Fruit fly (Drosophila melanogaster) whole organism, embryonic: Measurements from ENCODE around the gene Cypl.
A peak's percentile ranks its signal among the peaks of the same experiment; 100 is the strongest.

ENCODE experiments used
- Atf6 ChIP-seq: fragments of 200-800 bp; sonication (Bioruptor generic); IDR thresholded peaks from 2 replicates; pipeline ENCODE4 v1.3.6; 2022; ENCODE audit warnings: missing biosample characterization, missing genetic modification characterization
- CG10267 ChIP-seq: fragments of 200-800 bp; sonication (Bioruptor generic); optimal IDR thresholded peaks from 2 replicates; lab custom pipeline; 2018; ENCODE audit warnings: missing biosample characterization, mild to moderate bottlenecking, missing genetic modification characterization, moderate library complexity
- CG10366 ChIP-seq: fragments of 200-800 bp; sonication (Bioruptor generic); IDR thresholded peaks from 2 replicates; pipeline ENCODE4 v1.3.6; 2022; ENCODE audit warnings: missing biosample characterization, missing genetic modification characterization
- CG10959 ChIP-seq: fragments of 200-800 bp; sonication (Bioruptor generic); IDR thresholded peaks from 2 replicates; pipeline ENCODE4 v1.3.6; 2022; ENCODE audit warnings: missing biosample characterization, missing genetic modification characterization
- CG13123 ChIP-seq: fragments of 200-800 bp; sonication (Bioruptor generic); optimal IDR thresholded peaks from 2 replicates; lab custom pipeline; 2016; ENCODE audit warnings: missing biosample characterization, missing genetic modification characterization
- CG14441 ChIP-seq: fragments of 200-800 bp; sonication (Bioruptor generic); IDR thresholded peaks from 2 replicates; pipeline ENCODE4 v1.3.6; 2022; ENCODE audit warnings: missing biosample characterization, missing genetic modification characterization
- CG15479 ChIP-seq: fragments of 200-800 bp; sonication (Bioruptor generic); optimal IDR thresholded peaks from 3 replicates; lab custom pipeline; 2019; ENCODE audit warnings: missing biosample characterization, mild to moderate bottlenecking, missing genetic modification characterization, moderate library complexity
- CG16815 ChIP-seq: fragments of 200-800 bp; sonication (Bioruptor generic); optimal IDR thresholded peaks from 3 replicates; lab custom pipeline; 2017; ENCODE audit warnings: missing biosample characterization, mild to moderate bottlenecking, missing genetic modification characterization
- CG18599 ChIP-seq: fragments of 200-800 bp; sonication (Bioruptor generic); optimal IDR thresholded peaks from 3 replicates; lab custom pipeline; 2017; ENCODE audit warnings: missing biosample characterization, missing genetic modification characterization, mild to moderate bottlenecking, moderate library complexity, missing genetic modification reagents
- CG2120 ChIP-seq: fragments of 200-800 bp; sonication (Bioruptor generic); optimal IDR thresholded peaks from 3 replicates; lab custom pipeline; 2016; ENCODE audit warnings: missing biosample characterization, missing genetic modification characterization
- CG2678 ChIP-seq: fragments of 200-800 bp; sonication (Bioruptor generic); optimal IDR thresholded peaks from 3 replicates; lab custom pipeline; 2019; ENCODE audit warnings: missing biosample characterization, mild to moderate bottlenecking, missing genetic modification characterization, moderate library complexity
- CG3281 ChIP-seq: fragments of 200-800 bp; sonication (Bioruptor generic); optimal IDR thresholded peaks from 3 replicates; lab custom pipeline; 2017; ENCODE audit warnings: missing biosample characterization, mild to moderate bottlenecking, missing genetic modification characterization
- CG3838 ChIP-seq: fragments of 200-800 bp; sonication (Bioruptor generic); optimal IDR thresholded peaks from 3 replicates; lab custom pipeline; 2016; ENCODE audit warnings: missing biosample characterization, missing genetic modification characterization
- CG4730 ChIP-seq: fragments of 200-800 bp; sonication (Bioruptor generic); IDR thresholded peaks from 2 replicates; pipeline ENCODE4 v1.3.6; 2022; ENCODE audit warnings: missing biosample characterization, missing genetic modification characterization
- CG6683 ChIP-seq: fragments of 200-800 bp; sonication (Bioruptor generic); optimal IDR thresholded peaks from 2 replicates; lab custom pipeline; 2017; ENCODE audit warnings: missing biosample characterization, mild to moderate bottlenecking, missing genetic modification characterization, missing genetic modification reagents
- CG7786 ChIP-seq: fragments of 200-800 bp; sonication (Bioruptor generic); optimal IDR thresholded peaks from 2 replicates; lab custom pipeline; 2016; ENCODE audit warnings: missing biosample characterization, missing genetic modification characterization
- CG8281 ChIP-seq: fragments of 200-800 bp; sonication (Bioruptor generic); optimal IDR thresholded peaks from 2 replicates; lab custom pipeline; 2018; ENCODE audit warnings: missing biosample characterization, mild to moderate bottlenecking, missing genetic modification characterization, moderate library complexity
- Dad ChIP-seq: fragments of 200-800 bp; sonication (Bioruptor generic); optimal IDR thresholded peaks from 3 replicates; lab custom pipeline; 2016; ENCODE audit warnings: missing biosample characterization, missing genetic modification characterization
- Eip74EF ChIP-seq, 2 experiments: fragments of 200-800 bp in 1 of 2; fragments of >200 bp in 1 of 2; sonication (Bioruptor generic) in 1 of 2; optimal IDR thresholded peaks; 2 replicates each; lab custom pipeline; 2017 to 2019; ENCODE audit warnings: missing biosample characterization in 2 of 2, missing genetic modification characterization in 2 of 2, mild to moderate bottlenecking in 1 of 2, moderate library complexity in 1 of 2
- HLH3B ChIP-seq: fragments of 200-800 bp; sonication (Bioruptor generic); IDR thresholded peaks from 2 replicates; pipeline ENCODE4 v1.3.6; 2022; ENCODE audit warnings: missing biosample characterization, missing genetic modification characterization
- HmgZ ChIP-seq: fragments of 200-800 bp; sonication (Bioruptor generic); optimal IDR thresholded peaks from 2 replicates; lab custom pipeline; 2018; ENCODE audit warnings: missing biosample characterization, mild to moderate bottlenecking, missing genetic modification characterization
- Lim3 ChIP-seq: fragments of 200-800 bp; sonication (Bioruptor generic); IDR thresholded peaks from 2 replicates; pipeline ENCODE4 v1.3.6; 2022; ENCODE audit warnings: missing biosample characterization, missing genetic modification characterization
- Mad ChIP-seq: fragments of 200-800 bp; sonication (Bioruptor generic); optimal IDR thresholded peaks from 2 replicates; lab custom pipeline; 2016; ENCODE audit warnings: missing biosample characterization, missing genetic modification characterization
- Myb ChIP-seq: fragments of 200-800 bp; sonication (Bioruptor generic); optimal IDR thresholded peaks from 2 replicates; lab custom pipeline; 2016; ENCODE audit warnings: missing biosample characterization, missing genetic modification characterization
- Sox100B ChIP-seq: fragments of 200-800 bp; sonication (Bioruptor generic); optimal IDR thresholded peaks from 3 replicates; lab custom pipeline; 2018; ENCODE audit warnings: missing biosample characterization, mild to moderate bottlenecking, missing genetic modification characterization
- Stat92E ChIP-seq, 3 experiments: fragments of >200 bp in 2 of 3; fragments of 200-800 bp in 1 of 3; sonication (Bioruptor generic) in 1 of 3; optimal IDR thresholded peaks; 2 replicates each; lab custom pipeline; 2017 to 2019; ENCODE audit warnings: missing biosample characterization in 3 of 3, missing genetic modification characterization in 3 of 3, mild to moderate bottlenecking in 1 of 3, moderate library complexity in 1 of 3
- Vsx1 ChIP-seq: fragments of 200-800 bp; sonication (Bioruptor generic); optimal IDR thresholded peaks from 2 replicates; lab custom pipeline; 2017; ENCODE audit warnings: missing biosample characterization, mild to moderate bottlenecking, missing genetic modification characterization, missing genetic modification reagents
- al ChIP-seq: fragments of 200-800 bp; sonication (Bioruptor generic); IDR thresholded peaks from 2 replicates; pipeline ENCODE4 v1.3.6; 2022; ENCODE audit warnings: missing biosample characterization, missing genetic modification characterization
- ato ChIP-seq: fragments of 200-800 bp; sonication (Bioruptor generic); IDR thresholded peaks from 2 replicates; pipeline ENCODE4 v1.3.6; 2022; ENCODE audit warnings: missing biosample characterization, missing genetic modification characterization; ENCODE audit not compliant: partially characterized antibody
- bab2 ChIP-seq: fragments of 200-800 bp; sonication (Bioruptor generic); optimal IDR thresholded peaks from 2 replicates; lab custom pipeline; 2016; ENCODE audit warnings: missing biosample characterization, missing genetic modification characterization
- bcd ChIP-seq: fragments of 200-800 bp; sonication (Bioruptor generic); optimal IDR thresholded peaks from 2 replicates; lab custom pipeline; 2017; ENCODE audit warnings: missing biosample characterization, mild to moderate bottlenecking, missing genetic modification characterization
- cas ChIP-seq: fragments of 200-800 bp; sonication (Bioruptor generic); IDR thresholded peaks from 2 replicates; pipeline ENCODE4 v1.3.6; 2022; ENCODE audit warnings: missing biosample characterization, missing genetic modification characterization
- crol ChIP-seq: fragments of 200-800 bp; sonication (Bioruptor generic); IDR thresholded peaks from 2 replicates; pipeline ENCODE4 v1.3.6; 2022; ENCODE audit warnings: missing biosample characterization, missing genetic modification characterization
- dm ChIP-seq: fragments of 200-800 bp; sonication (Bioruptor generic); optimal IDR thresholded peaks from 3 replicates; lab custom pipeline; 2016; ENCODE audit warnings: missing biosample characterization, missing genetic modification characterization
- dpn ChIP-seq, 2 experiments: fragments of 200-800 bp; sonication (Bioruptor generic); optimal IDR thresholded peaks; 3 replicates each; lab custom pipeline; 2016; ENCODE audit warnings: missing biosample characterization in 2 of 2, missing genetic modification characterization in 2 of 2
- en ChIP-seq: fragments of 200-800 bp; sonication (Bioruptor generic); optimal IDR thresholded peaks from 2 replicates; lab custom pipeline; 2016; ENCODE audit warnings: missing biosample characterization, missing genetic modification characterization
- ewg ChIP-seq: fragments of 200-800 bp; sonication (Bioruptor generic); optimal IDR thresholded peaks from 3 replicates; lab custom pipeline; 2017; ENCODE audit warnings: mild to moderate bottlenecking, missing biosample characterization, missing genetic modification reagents, missing genetic modification characterization
- fru ChIP-seq: fragments of >200 bp; optimal IDR thresholded peaks from 2 replicates; lab custom pipeline; 2017
- gsb-n ChIP-seq: fragments of 200-800 bp; sonication (Bioruptor generic); optimal IDR thresholded peaks from 3 replicates; lab custom pipeline; 2018; ENCODE audit warnings: missing biosample characterization, mild to moderate bottlenecking, missing genetic modification characterization
- klu ChIP-seq: fragments of 200-800 bp; sonication (Bioruptor generic); IDR thresholded peaks from 2 replicates; pipeline ENCODE4 v1.3.6; 2022; ENCODE audit warnings: missing biosample characterization, missing genetic modification characterization
- kni ChIP-seq: fragments of 200-800 bp; sonication (Bioruptor generic); optimal IDR thresholded peaks from 3 replicates; lab custom pipeline; 2017; ENCODE audit warnings: mild to moderate bottlenecking, missing biosample characterization, missing genetic modification reagents, missing genetic modification characterization
- lmd ChIP-seq: fragments of 200-800 bp; sonication (Bioruptor generic); IDR thresholded peaks from 2 replicates; pipeline ENCODE4 v1.3.6; 2022; ENCODE audit warnings: missing biosample characterization, missing genetic modification characterization
- org-1 ChIP-seq: fragments of 200-800 bp; sonication (Bioruptor generic); optimal IDR thresholded peaks from 2 replicates; lab custom pipeline; 2017; ENCODE audit warnings: missing biosample characterization, missing genetic modification characterization
- p53 ChIP-seq: fragments of 200-800 bp; sonication (Bioruptor generic); optimal IDR thresholded peaks from 2 replicates; lab custom pipeline; 2016; ENCODE audit warnings: missing biosample characterization, missing genetic modification characterization
- peb ChIP-seq: fragments of 200-800 bp; sonication (Bioruptor generic); IDR thresholded peaks from 2 replicates; pipeline ENCODE4 v1.3.6; 2022; ENCODE audit warnings: missing biosample characterization, missing genetic modification characterization
- phol ChIP-seq: fragments of 200-800 bp; sonication (Bioruptor generic); optimal IDR thresholded peaks from 3 replicates; lab custom pipeline; 2018; ENCODE audit warnings: missing biosample characterization, mild to moderate bottlenecking, missing genetic modification characterization, moderate library complexity
- row ChIP-seq: fragments of 200-800 bp; sonication (Bioruptor generic); IDR thresholded peaks from 3 replicates; pipeline ENCODE4 v1.3.6; 2022; ENCODE audit warnings: missing biosample characterization, missing genetic modification characterization
- slp2 ChIP-seq: fragments of 200-800 bp; sonication (Bioruptor generic); optimal IDR thresholded peaks from 2 replicates; lab custom pipeline; 2016; ENCODE audit warnings: missing biosample characterization, missing genetic modification characterization
- sob ChIP-seq: fragments of 200-800 bp; sonication (Bioruptor generic); IDR thresholded peaks from 2 replicates; pipeline ENCODE4 v1.3.6; 2022; ENCODE audit warnings: missing biosample characterization, missing genetic modification characterization
- twi ChIP-seq: fragments of 200-800 bp; optimal IDR thresholded peaks from 2 replicates; lab custom pipeline; 2019; ENCODE audit warnings: missing biosample characterization, mild to moderate bottlenecking, missing genetic modification characterization, moderate library complexity
- yki ChIP-seq: fragments of >200 bp; optimal IDR thresholded peaks from 3 replicates; lab custom pipeline; 2018
- zen2 ChIP-seq: fragments of 200-800 bp; sonication (Bioruptor generic); IDR thresholded peaks from 3 replicates; pipeline ENCODE4 v1.3.6; 2022; ENCODE audit warnings: missing biosample characterization, missing genetic modification characterization; ENCODE audit not compliant: partially characterized antibody

The Cypl gene

dm6 chr3L:511755-512209 is 30.9 kb downstream of the Cypl start (continued):
- TF ChIP-seq CG10366, result no peak
- no peak for TF ChIP-seq CG14441 (GFP tag; lab: Robert Waterston, UW)
- TF ChIP-seq ewg, result no peak
- no peak for TF ChIP-seq Stat92E (GFP tag; optimal IDR thresholded peaks at IDR 0.05; lab: Kevin White, UChicago)
- no peak for TF ChIP-seq CG7786 (GFP tag; lab: Kevin White, UChicago)
- no peak for TF ChIP-seq kni (GFP tag; lab: Kevin White, UChicago)
- no peak for TF ChIP-seq CG13123 (GFP tag; lab: Kevin White, UChicago)
- TF ChIP-seq CG16815 (GFP tag; lab: Kevin White, UChicago), result no peak
- no peak for TF ChIP-seq bcd (GFP tag; lab: Kevin White, UChicago)
- TF ChIP-seq HmgZ (tag; lab: Kevin White, UChicago), result no peak
- no peak for TF ChIP-seq bab2 (GFP tag; lab: Kevin White, UChicago)
- TF ChIP-seq Dad (GFP tag; lab: Kevin White, UChicago), result no peak
- no peak for TF ChIP-seq zen2
- TF ChIP-seq Eip74EF (GFP tag; optimal IDR thresholded peaks at IDR 0.05; lab: Kevin White, UChicago), result no peak
- TF ChIP-seq ato (GFP tag; lab: Robert Waterston, UW), result no peak
- TF ChIP-seq yki (lab: Kevin White, UChicago), result no peak
- TF ChIP-seq Lim3 (GFP tag; lab: Robert Waterston, UW), result no peak
- TF ChIP-seq org-1, result no peak
- no peak for TF ChIP-seq gsb-n (tag; lab: Kevin White, UChicago)
- TF ChIP-seq CG8281 (tag; lab: Kevin White, UChicago), result no peak
- no peak for TF ChIP-seq peb (GFP tag; lab: Robert Waterston, UW)
- TF ChIP-seq CG15479, result no peak
- no peak for TF ChIP-seq p53
- peak; percentile 31 for TF ChIP-seq CG3281 (GFP tag; lab: Kevin White, UChicago)
- TF ChIP-seq cas, result no peak
- TF ChIP-seq crol (GFP tag; lab: Robert Waterston, UW), result no peak
- TF ChIP-seq HLH3B (GFP tag; lab: Robert Waterston, UW), result no peak
- TF ChIP-seq sob (GFP tag; lab: Robert Waterston, UW), result peak; percentile 47; the same call in 1 of the 2 replicates
- TF ChIP-seq row, result peak; percentile 46; the same call in 2 of the 3 replicates
- TF ChIP-seq CG4730 (GFP tag; lab: Robert Waterston, UW), result no peak
- peak; percentile 54; the same call in 1 of the 2 replicates for TF ChIP-seq al (GFP tag; lab: Robert Waterston, UW)
- no peak for TF ChIP-seq fru (lab: Kevin White, UChicago)
- TF ChIP-seq CG6683 (GFP tag; lab: Kevin White, UChicago), result no peak
- no peak for TF ChIP-seq Vsx1 (GFP tag; lab: Kevin White, UChicago)
- no peak for TF ChIP-seq Myb (GFP tag; lab: Kevin White, UChicago)
- TF ChIP-seq CG18599, result peak; percentile 74
- TF ChIP-seq CG2678 (tag; lab: Kevin White, UChicago), result peak; percentile 49
- TF ChIP-seq klu, result no peak
- no peak for TF ChIP-seq dpn (GFP tag; optimal IDR thresholded peaks at IDR 0.05; lab: Kevin White, UChicago)
- no peak for TF ChIP-seq phol (tag; lab: Kevin White, UChicago)
- TF ChIP-seq CG2120 (GFP tag; lab: Kevin White, UChicago), result peak; percentile 68
- no peak for TF ChIP-seq CG10267
- TF ChIP-seq Sox100B (GFP tag; lab: Kevin White, UChicago), result no peak
- peak; percentile 60; the same call in 1 of the 2 replicates for TF ChIP-seq Atf6 (GFP tag; lab: Robert Waterston, UW)
- TF ChIP-seq lmd (GFP tag; lab: Robert Waterston, UW), result peak; percentile 20; the same call in 1 of the 2 replicates
- no peak for TF ChIP-seq en (GFP tag; lab: Kevin White, UChicago)
- no peak for TF ChIP-seq twi (tag; lab: Kevin White, UChicago)
- TF ChIP-seq dm, result no peak
- TF ChIP-seq CG10959 (GFP tag; lab: Robert Waterston, UW), result no peak
- no peak for TF ChIP-seq CG3838 (GFP tag; lab: Kevin White, UChicago)
- TF ChIP-seq Mad, result no peak
- no peak for TF ChIP-seq slp2
